Fruit fly (Drosophila melanogaster): ENCODE results near the gene EndoU.
A peak's percentile ranks its signal among the peaks of the same experiment; 100 is the strongest.
"Not testable (repeated sequence)": the region's sequence is repeated elsewhere in the genome, so short reads cannot be mapped to it uniquely, and the experiment has no call there.

Gene EndoU

dm6 chr3R:15898302-15898701 is 9.9 kb upstream of the EndoU start (continued):
- TF ChIP-seq Hmr (GFP tag; optimal IDR thresholded peaks at IDR 0.05) (peak; percentile 39), grau (tag; optimal IDR thresholded peaks at IDR 0.05) (peak; percentile 33), Sin3A (optimal IDR thresholded peaks at IDR 0.05) (no peak), Dad (GFP tag; optimal IDR thresholded peaks at IDR 0.05) (no peak), lab (GFP tag; optimal IDR thresholded peaks at IDR 0.05) (peak; percentile 19), BEAF-32 (GFP tag; optimal IDR thresholded peaks at IDR 0.05) (peak; percentile 13), CG1832 (GFP tag; optimal IDR thresholded peaks at IDR 0.05) (no peak), CG7839 (tag; optimal IDR thresholded peaks at IDR 0.05) (peak; percentile 19), fu2 (GFP tag; optimal IDR thresholded peaks at IDR 0.05) (no peak), onecut (GFP tag; IDR thresholded peaks at IDR 0.05) (no peak), CG2120 (GFP tag; optimal IDR thresholded peaks at IDR 0.05) (peak; percentile 57), dm (GFP tag; optimal IDR thresholded peaks at IDR 0.05) (no peak), CG7987 (GFP tag; optimal IDR thresholded peaks at IDR 0.05) (no peak)

- TF ChIP-seq HmgZ (tag; optimal IDR thresholded peaks at IDR 0.05): no peak
- peak; percentile 8 for TF ChIP-seq gem (tag; optimal IDR thresholded peaks at IDR 0.05)
- TF ChIP-seq CG14441 (GFP tag; IDR thresholded peaks at IDR 0.05): 0 out of 2 replicates have a peak, but pooled peaks have one; percentile 4
- no peak for TF ChIP-seq HLH4C (GFP tag; IDR thresholded peaks at IDR 0.05; ENCODE audit: partially characterized antibody)
- peak; percentile 14 for TF ChIP-seq CG2678 (tag; optimal IDR thresholded peaks at IDR 0.05)
- TF ChIP-seq pb (GFP tag; optimal IDR thresholded peaks at IDR 0.05): no peak
- peak; percentile 76 for TF ChIP-seq Med (GFP tag)
- peak; percentile 31 for TF ChIP-seq lab (GFP tag; optimal IDR thresholded peaks at IDR 0.05)
- TF ChIP-seq salm (tag; optimal IDR thresholded peaks at IDR 0.05): no peak
- peak; percentile 9 for TF ChIP-seq dmrt99B (tag; optimal IDR thresholded peaks at IDR 0.05)
- no peak for TF ChIP-seq CG15479 (GFP tag; optimal IDR thresholded peaks at IDR 0.05)
- TF ChIP-seq CG2120 (GFP tag; optimal IDR thresholded peaks at IDR 0.05): peak; percentile 13
- no peak for TF ChIP-seq E2f2 (GFP tag; IDR thresholded peaks at IDR 0.05)
- TF ChIP-seq row (GFP tag; IDR thresholded peaks at IDR 0.05): 0 out of 3 replicates have a peak, but pooled peaks have one; percentile 11
- no peak for TF ChIP-seq CG10147 (GFP tag; optimal IDR thresholded peaks at IDR 0.05)
- peak in 1 of 2 experiments; percentile 13 for TF ChIP-seq bsh (GFP tag; optimal IDR thresholded peaks at IDR 0.05)
- TF ChIP-seq dysf (GFP tag; IDR thresholded peaks at IDR 0.05): no peak
- TF ChIP-seq CG14014 (GFP tag; IDR thresholded peaks at IDR 0.05): no peak
- TF ChIP-seq Rfx (GFP tag; IDR thresholded peaks at IDR 0.05): peak; percentile 5; the same call in 1 of the 2 replicates
- peak; percentile 8 for TF ChIP-seq Hmr (GFP tag; optimal IDR thresholded peaks at IDR 0.05)
- TF ChIP-seq fd64A (GFP tag; optimal IDR thresholded peaks at IDR 0.05): no peak
- peak; percentile 15 for TF ChIP-seq Sox102F (GFP tag; optimal IDR thresholded peaks at IDR 0.05)
- peak; percentile 51 for TF ChIP-seq sens (GFP tag)
- peak; percentile 48 for TF ChIP-seq Drgx (GFP tag; IDR thresholded peaks at IDR 0.05)
- TF ChIP-seq CG18599 (GFP tag; optimal IDR thresholded peaks at IDR 0.05): peak; percentile 38
- TF ChIP-seq Hr51 (GFP tag; optimal IDR thresholded peaks at IDR 0.05): peak in 1 of 2 experiments; percentile 33
Observed at dm6 chr3R:15899650-15900049, 8.5 kb upstream of the EndoU start.

- peak; percentile 69 for TF ChIP-seq NFAT (GFP tag; IDR thresholded peaks at IDR 0.05)
- 0 out of 3 replicates have a peak, but pooled peaks have one; percentile 27 for TF ChIP-seq tgo (GFP tag; IDR thresholded peaks at IDR 0.05)
- peak; percentile 34; the same call in 1 of the 2 replicates for TF ChIP-seq CG4404 (GFP tag; IDR thresholded peaks at IDR 0.05)
- not testable (repeated sequence) for TF ChIP-seq prd (optimal IDR thresholded peaks at IDR 0.05)
- TF ChIP-seq prd (GFP tag; IDR thresholded peaks at IDR 0.05): peak; percentile 47; the same call in 2 of the 3 replicates
- peak; percentile 62; the same call in 1 of the 2 replicates for TF ChIP-seq lmd (GFP tag; IDR thresholded peaks at IDR 0.05)
- TF ChIP-seq Aef1 (GFP tag; IDR thresholded peaks at IDR 0.05): peak; percentile 26; the same call in 1 of the 3 replicates
- peak; percentile 39; the same call in 1 of the 2 replicates for TF ChIP-seq Xrp1 (GFP tag; IDR thresholded peaks at IDR 0.05)
- peak; percentile 88 for TF ChIP-seq Rfx (GFP tag; IDR thresholded peaks at IDR 0.05)
- peak; percentile 91 for TF ChIP-seq Drgx (GFP tag; IDR thresholded peaks at IDR 0.05)
- TF ChIP-seq gsb (GFP tag; IDR thresholded peaks at IDR 0.05): peak; percentile 46; the same call in 1 of the 2 replicates
- TF ChIP-seq CG3847 (GFP tag; IDR thresholded peaks at IDR 0.05): peak; percentile 56
- peak; percentile 61 for TF ChIP-seq vvl (GFP tag; IDR thresholded peaks at IDR 0.05)
- peak; percentile 38; the same call in 1 of the 2 replicates for TF ChIP-seq CG14441 (GFP tag; IDR thresholded peaks at IDR 0.05)
- TF ChIP-seq HLH3B (GFP tag; IDR thresholded peaks at IDR 0.05): 0 out of 2 replicates have a peak, but pooled peaks have one; percentile 14
Observed at dm6 chr3R:15901097-15901709, 7.0 kb upstream of the EndoU start.
